Fruit fly (Drosophila melanogaster) whole organism, embryonic: ENCODE measurements around the gene CG32271.

Source experiments
- Antp ChIP-seq: fragments of 200-800 bp; sonication (Bioruptor generic); optimal IDR thresholded peaks from 3 replicates; lab custom pipeline; 2016; ENCODE audit warnings: missing biosample characterization, missing genetic modification characterization
- CG1024 ChIP-seq: fragments of 200-800 bp; sonication (Bioruptor generic); IDR thresholded peaks from 2 replicates; pipeline ENCODE4 v1.3.6; 2022; ENCODE audit warnings: missing biosample characterization, missing genetic modification characterization
- CG10267 ChIP-seq: fragments of 200-800 bp; sonication (Bioruptor generic); optimal IDR thresholded peaks from 2 replicates; lab custom pipeline; 2018; ENCODE audit warnings: missing biosample characterization, mild to moderate bottlenecking, missing genetic modification characterization, moderate library complexity
- CG11093 ChIP-seq: fragments of 200-800 bp; sonication (Bioruptor generic); IDR thresholded peaks from 3 replicates; pipeline ENCODE4 v1.3.6; 2022; ENCODE audit warnings: missing biosample characterization, missing genetic modification characterization
- CG11696 ChIP-seq: fragments of 200-800 bp; sonication (Bioruptor generic); IDR thresholded peaks from 2 replicates; pipeline ENCODE4 v1.3.6; 2022; ENCODE audit warnings: missing biosample characterization, missing genetic modification characterization
- CG1233 ChIP-seq: fragments of 200-800 bp; sonication (Bioruptor generic); optimal IDR thresholded peaks from 4 replicates; lab custom pipeline; 2018; ENCODE audit warnings: missing biosample characterization, mild to moderate bottlenecking, missing genetic modification characterization
- CG14860 ChIP-seq: fragments of 200-800 bp; sonication (Bioruptor generic); IDR thresholded peaks from 3 replicates; pipeline ENCODE4 v1.3.6; 2022; ENCODE audit warnings: missing biosample characterization, missing genetic modification characterization; ENCODE audit not compliant: partially characterized antibody
- CG15479 ChIP-seq: fragments of 200-800 bp; sonication (Bioruptor generic); optimal IDR thresholded peaks from 3 replicates; lab custom pipeline; 2019; ENCODE audit warnings: missing biosample characterization, mild to moderate bottlenecking, missing genetic modification characterization, moderate library complexity
- CG15601 ChIP-seq: fragments of 200-800 bp; sonication (Bioruptor generic); optimal IDR thresholded peaks from 3 replicates; lab custom pipeline; 2019; ENCODE audit warnings: missing biosample characterization, mild to moderate bottlenecking, missing genetic modification characterization, moderate library complexity
- CG17328 ChIP-seq: fragments of 200-800 bp; sonication (Bioruptor generic); IDR thresholded peaks from 2 replicates; pipeline ENCODE4 v1.3.6; 2022; ENCODE audit warnings: missing biosample characterization, missing genetic modification characterization
- CG17612 ChIP-seq: fragments of 200-800 bp; sonication (Bioruptor generic); IDR thresholded peaks from 2 replicates; pipeline ENCODE4 v1.3.6; 2022; ENCODE audit warnings: missing biosample characterization, missing genetic modification characterization
- CG2116 ChIP-seq: fragments of 200-800 bp; sonication (Bioruptor generic); optimal IDR thresholded peaks from 3 replicates; lab custom pipeline; 2018; ENCODE audit warnings: missing biosample characterization, mild to moderate bottlenecking, missing genetic modification characterization
- CG30403 ChIP-seq: fragments of 200-800 bp; sonication (Bioruptor generic); optimal IDR thresholded peaks from 3 replicates; lab custom pipeline; 2016; ENCODE audit warnings: missing biosample characterization, missing genetic modification characterization
- CG32532 ChIP-seq: fragments of 200-800 bp; sonication (Bioruptor generic); IDR thresholded peaks from 2 replicates; pipeline ENCODE4 v1.3.6; 2022; ENCODE audit warnings: missing biosample characterization, missing genetic modification characterization
- CG4282 ChIP-seq: fragments of 200-800 bp; sonication (Bioruptor generic); optimal IDR thresholded peaks from 2 replicates; lab custom pipeline; 2016; ENCODE audit warnings: missing biosample characterization, missing genetic modification characterization
- CG9817 ChIP-seq: fragments of 200-800 bp; sonication (Bioruptor generic); optimal IDR thresholded peaks from 2 replicates; lab custom pipeline; 2018; ENCODE audit warnings: missing biosample characterization, mild to moderate bottlenecking, missing genetic modification characterization, moderate library complexity
- CG9876 ChIP-seq: fragments of 200-800 bp; sonication (Bioruptor generic); optimal IDR thresholded peaks from 2 replicates; lab custom pipeline; 2016; ENCODE audit warnings: missing biosample characterization, missing genetic modification characterization
- Dad ChIP-seq: fragments of 200-800 bp; sonication (Bioruptor generic); optimal IDR thresholded peaks from 3 replicates; lab custom pipeline; 2016; ENCODE audit warnings: missing biosample characterization, missing genetic modification characterization
- Deaf1 ChIP-seq: fragments of 200-800 bp; optimal IDR thresholded peaks from 3 replicates; lab custom pipeline; 2019; ENCODE audit warnings: missing biosample characterization, mild to moderate bottlenecking, missing genetic modification characterization, moderate library complexity
- E2f1 ChIP-seq: fragments of 200-800 bp; sonication (Bioruptor generic); IDR thresholded peaks from 2 replicates; pipeline ENCODE4 v1.3.6; 2022; ENCODE audit warnings: missing biosample characterization, missing genetic modification characterization
- E2f2 ChIP-seq: fragments of 200-800 bp; sonication (Bioruptor generic); IDR thresholded peaks from 2 replicates; pipeline ENCODE4 v1.3.6; 2022; ENCODE audit warnings: missing biosample characterization, missing genetic modification characterization
- Ets97D ChIP-seq: fragments of 200-800 bp; sonication (Bioruptor generic); optimal IDR thresholded peaks from 3 replicates; lab custom pipeline; 2016; ENCODE audit warnings: missing biosample characterization, missing genetic modification characterization
- HLHmδ ChIP-seq: fragments of 200-800 bp; sonication (Bioruptor generic); optimal IDR thresholded peaks from 2 replicates; lab custom pipeline; 2018; ENCODE audit warnings: missing biosample characterization, mild to moderate bottlenecking, missing genetic modification characterization, moderate library complexity
- Hey ChIP-seq: fragments of 200-800 bp; sonication (Bioruptor generic); optimal IDR thresholded peaks from 3 replicates; lab custom pipeline; 2018; ENCODE audit warnings: missing biosample characterization, mild to moderate bottlenecking, missing genetic modification characterization
- Lpt ChIP-seq: fragments of >200 bp; optimal IDR thresholded peaks from 2 replicates; lab custom pipeline; 2018; ENCODE audit warnings: missing biosample characterization, missing genetic modification characterization
- MBD-R2 ChIP-seq: fragments of 200-800 bp; sonication (Bioruptor generic); IDR thresholded peaks from 2 replicates; pipeline ENCODE4 v1.3.6; 2022; ENCODE audit warnings: missing biosample characterization, missing genetic modification characterization
- NC2β ChIP-seq: fragments of 200-800 bp; sonication (Bioruptor generic); optimal IDR thresholded peaks from 2 replicates; lab custom pipeline; 2016; ENCODE audit warnings: missing biosample characterization, missing genetic modification characterization
- NFAT ChIP-seq: fragments of 200-800 bp; sonication (Bioruptor generic); IDR thresholded peaks from 2 replicates; pipeline ENCODE4 v1.3.6; 2022; ENCODE audit warnings: missing biosample characterization, missing genetic modification characterization
- Nf-YA ChIP-seq: fragments of 200-800 bp; sonication (Bioruptor generic); IDR thresholded peaks from 2 replicates; pipeline ENCODE4 v1.3.6; 2022; ENCODE audit warnings: missing biosample characterization, missing genetic modification characterization
- Opbp ChIP-seq: fragments of 200-800 bp; sonication (Bioruptor generic); IDR thresholded peaks from 3 replicates; pipeline ENCODE4 v1.3.6; 2022; ENCODE audit warnings: missing biosample characterization, missing genetic modification characterization; ENCODE audit not compliant: partially characterized antibody
- Poxn ChIP-seq: fragments of 200-800 bp; sonication (Bioruptor generic); IDR thresholded peaks from 2 replicates; pipeline ENCODE4 v1.3.6; 2022; ENCODE audit warnings: missing biosample characterization, missing genetic modification characterization
- Rfx ChIP-seq: fragments of 200-800 bp; sonication (Bioruptor generic); IDR thresholded peaks from 2 replicates; pipeline ENCODE4 v1.3.6; 2022; ENCODE audit warnings: missing biosample characterization, missing genetic modification characterization
- Stat92E ChIP-seq, 3 experiments: fragments of >200 bp in 2 of 3; fragments of 200-800 bp in 1 of 3; sonication (Bioruptor generic) in 1 of 3; optimal IDR thresholded peaks; 2 replicates each; lab custom pipeline; 2017 to 2019; ENCODE audit warnings: missing biosample characterization in 3 of 3, missing genetic modification characterization in 3 of 3, mild to moderate bottlenecking in 1 of 3, moderate library complexity in 1 of 3
- Taf1 ChIP-seq: fragments of 200-800 bp; sonication (Bioruptor generic); IDR thresholded peaks from 2 replicates; pipeline ENCODE4 v1.3.6; 2022; ENCODE audit warnings: missing biosample characterization, missing genetic modification characterization
- bsh ChIP-seq, 2 experiments: fragments of 200-800 bp; sonication (Bioruptor generic); optimal IDR thresholded peaks; 2 replicates each; lab custom pipeline; 2017 to 2018; ENCODE audit warnings: mild to moderate bottlenecking in 2 of 2, missing biosample characterization in 2 of 2, missing genetic modification characterization in 2 of 2, moderate library complexity in 1 of 2
- cad ChIP-seq: fragments of >200 bp; optimal IDR thresholded peaks from 2 replicates; lab custom pipeline; 2017; ENCODE audit warnings: missing biosample characterization, missing genetic modification characterization
- ci ChIP-seq: fragments of 200-800 bp; sonication (Bioruptor generic); IDR thresholded peaks from 3 replicates; pipeline ENCODE4 v1.3.6; 2022; ENCODE audit warnings: missing biosample characterization, missing genetic modification characterization
- dysf ChIP-seq: fragments of 200-800 bp; sonication (Bioruptor generic); IDR thresholded peaks from 3 replicates; pipeline ENCODE4 v1.3.6; 2022; ENCODE audit warnings: missing biosample characterization, missing genetic modification characterization
- grau ChIP-seq: fragments of 200-800 bp; optimal IDR thresholded peaks from 3 replicates; lab custom pipeline; 2019; ENCODE audit warnings: missing biosample characterization, mild to moderate bottlenecking, missing genetic modification characterization, moderate library complexity
- hkb ChIP-seq, 2 experiments: fragments of 200-800 bp in 1 of 2; fragments of >200 bp in 1 of 2; sonication (Bioruptor generic) in 1 of 2; IDR thresholded peaks in 1 of 2; optimal IDR thresholded peaks in 1 of 2; 2 replicates each; pipeline versions ENCODE4 v1.3.6 to Lab custom; 2017 to 2022; ENCODE audit warnings: missing biosample characterization in 1 of 2, missing genetic modification characterization in 1 of 2
- hth ChIP-seq: fragments of >200 bp; optimal IDR thresholded peaks from 2 replicates; lab custom pipeline; 2017; ENCODE audit warnings: inconsistent platforms
- insv ChIP-seq, 2 experiments: fragments of 200-800 bp; sonication (Bioruptor generic); optimal IDR thresholded peaks; 3 replicates each; lab custom pipeline; 2016 to 2018; ENCODE audit warnings: missing biosample characterization in 2 of 2, missing genetic modification characterization in 2 of 2
- luna ChIP-seq: fragments of 200-800 bp; sonication (Bioruptor generic); optimal IDR thresholded peaks from 2 replicates; lab custom pipeline; 2016; ENCODE audit warnings: missing biosample characterization, missing genetic modification characterization
- mld ChIP-seq: fragments of 200-800 bp; sonication (Bioruptor generic); IDR thresholded peaks from 3 replicates; pipeline ENCODE4 v1.3.6; 2022; ENCODE audit warnings: missing biosample characterization, missing genetic modification characterization; ENCODE audit not compliant: partially characterized antibody
- pho ChIP-seq: fragments of 200-800 bp; sonication (Bioruptor generic); optimal IDR thresholded peaks from 2 replicates; lab custom pipeline; 2016; ENCODE audit warnings: missing biosample characterization, missing genetic modification characterization
- sens-2 ChIP-seq: fragments of 200-800 bp; sonication (Bioruptor generic); IDR thresholded peaks from 2 replicates; pipeline ENCODE4 v1.3.6; 2022; ENCODE audit warnings: missing biosample characterization, missing genetic modification characterization
- sna ChIP-seq: fragments of 200-800 bp; sonication (Bioruptor generic); IDR thresholded peaks from 2 replicates; pipeline ENCODE4 v1.3.6; 2022; ENCODE audit warnings: missing biosample characterization, missing genetic modification characterization; ENCODE audit not compliant: partially characterized antibody
- toy ChIP-seq: fragments of 200-800 bp; sonication (Bioruptor generic); IDR thresholded peaks from 2 replicates; pipeline ENCODE4 v1.3.6; 2022; ENCODE audit warnings: missing biosample characterization, missing genetic modification characterization
- zen ChIP-seq: fragments of 200-800 bp; sonication (Bioruptor generic); optimal IDR thresholded peaks from 3 replicates; lab custom pipeline; 2018; ENCODE audit warnings: missing biosample characterization, mild to moderate bottlenecking, missing genetic modification characterization, moderate library complexity

The CG32271 gene

DNA sequence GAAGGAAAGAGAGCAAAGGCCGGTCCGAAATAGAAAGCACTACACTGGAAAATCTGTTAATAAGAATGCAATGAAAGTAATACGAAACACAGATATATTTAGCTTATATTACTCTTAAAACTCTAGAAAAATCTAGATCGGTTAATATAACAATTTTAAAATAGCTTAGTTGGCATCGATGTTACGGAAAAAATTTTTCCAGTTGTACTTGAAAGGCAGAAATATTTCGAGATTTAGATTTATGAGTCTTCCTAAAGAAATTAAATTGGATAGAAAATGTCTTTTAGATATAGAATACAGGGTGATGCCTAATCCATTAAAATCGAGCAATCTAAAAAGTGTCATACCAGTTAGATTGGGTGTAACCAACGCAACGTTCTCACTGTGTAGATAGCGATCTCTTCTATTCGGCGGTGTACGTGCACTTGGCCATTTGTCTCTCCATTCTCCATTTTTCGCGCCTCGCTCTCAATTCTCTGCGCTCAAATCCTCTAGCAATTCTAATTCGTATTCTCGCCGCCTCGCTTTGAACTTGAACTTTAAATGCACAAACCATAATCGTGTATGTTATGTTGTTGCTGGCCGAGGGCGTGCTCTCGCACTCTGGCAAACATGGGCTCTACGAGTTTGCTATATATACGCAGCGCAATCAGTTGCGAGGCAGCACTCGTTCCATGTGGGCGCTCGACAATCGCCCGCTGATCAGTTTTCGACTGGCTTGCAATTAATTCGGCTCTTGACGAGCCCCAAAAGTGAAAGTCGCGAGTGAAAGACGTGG is 47.2 kb upstream of the CG32271 start (continued):
- TF ChIP-seq E2f1 (peak; percentile 79; the same call in 1 of the 2 replicates), Taf1 (GFP tag; lab: Robert Waterston, UW) (peak; percentile 78; the same call in 1 of the 2 replicates), dysf (peak; percentile 93), HLHmδ (GFP tag; lab: Kevin White, UChicago) (no peak), CG15601 (tag; lab: Kevin White, UChicago) (peak; percentile 94), CG1233 (GFP tag; lab: Kevin White, UChicago) (peak; percentile 91), Deaf1 (peak; percentile 70), bsh (GFP tag; optimal IDR thresholded peaks at IDR 0.05; lab: Kevin White, UChicago) (peak; percentile 92 to 94), CG11093 (GFP tag; lab: Robert Waterston, UW) (peak; percentile 88), insv (GFP tag; optimal IDR thresholded peaks at IDR 0.05; lab: Kevin White, UChicago) (peak; percentile 19 to 69), cad (no peak), Antp (peak; percentile 89), CG10267 (tag; lab: Kevin White, UChicago) (peak; percentile 89), toy (GFP tag; lab: Robert Waterston, UW) (no peak), Dad (peak; percentile 93), Stat92E (GFP tag; optimal IDR thresholded peaks at IDR 0.05; lab: Kevin White, UChicago) (peak in 1 of 3 experiments; percentile 77), mld (GFP tag; lab: Robert Waterston, UW) (no peak), sna (GFP tag; lab: Robert Waterston, UW) (no peak), Hey (tag; lab: Kevin White, UChicago) (peak; percentile 71), MBD-R2 (GFP tag; lab: Robert Waterston, UW) (peak; percentile 61; the same call in 1 of the 2 replicates), Nf-YA (GFP tag; lab: Robert Waterston, UW) (peak; percentile 59; the same call in 1 of the 2 replicates), Ets97D (GFP tag; lab: Kevin White, UChicago) (peak; percentile 80), CG17612 (no peak; the same call in 1 of the 2 replicates), CG30403 (GFP tag; lab: Kevin White, UChicago) (peak; percentile 98), CG14860 (GFP tag; lab: Robert Waterston, UW) (no peak), E2f2 (GFP tag; lab: Robert Waterston, UW) (peak; percentile 54; the same call in 1 of the 2 replicates), CG15479 (GFP tag; lab: Kevin White, UChicago) (peak; percentile 12), hth (lab: Kevin White, UChicago) (no peak), CG32532 (peak; percentile 82), CG11696 (GFP tag; lab: Robert Waterston, UW) (no peak), Lpt (GFP tag; lab: Kevin White, UChicago) (no peak), sens-2 (GFP tag; lab: Robert Waterston, UW) (no peak; the same call in 1 of the 2 replicates), grau (tag; lab: Kevin White, UChicago) (peak; percentile 96), CG2116 (peak; percentile 68), zen (tag; lab: Kevin White, UChicago) (peak; percentile 85), NFAT (GFP tag; lab: Robert Waterston, UW) (peak; percentile 83), NC2β (GFP tag; lab: Kevin White, UChicago) (peak; percentile 92), CG4282 (peak; percentile 31), ci (peak; percentile 79; the same call in 2 of the 3 replicates), pho (peak; percentile 96), CG1024 (GFP tag; lab: Robert Waterston, UW) (peak; percentile 67; the same call in 1 of the 2 replicates), Rfx (GFP tag; lab: Robert Waterston, UW) (peak; percentile 89), CG17328 (GFP tag; lab: Robert Waterston, UW) (peak; percentile 77), CG9876 (GFP tag; lab: Kevin White, UChicago) (peak; percentile 93), CG9817 (tag; lab: Kevin White, UChicago) (peak; percentile 90), hkb (optimal IDR thresholded peaks at IDR 0.05; lab: Kevin White, UChicago) (no peak), hkb (GFP tag; IDR thresholded peaks at IDR 0.05; lab: Robert Waterston, UW) (peak; percentile 80), Poxn (GFP tag; lab: Robert Waterston, UW) (peak; percentile 58; the same call in 1 of the 2 replicates), Opbp (GFP tag; lab: Robert Waterston, UW) (no peak), luna (GFP tag; lab: Kevin White, UChicago) (peak; percentile 78)
